Fruit fly (Drosophila melanogaster): ENCODE measurements around the gene TfIIA-L.

Gene TfIIA-L

dm6 chr3R:27246264-27246663, 4.6 kb upstream of the TfIIA-L start (continued):
- TF ChIP-seq CG6254 (GFP tag; optimal IDR thresholded peaks at IDR 0.05) (peak; percentile 65), ERR (GFP tag; optimal IDR thresholded peaks at IDR 0.05) (no peak), kay (GFP tag; optimal IDR thresholded peaks at IDR 0.05) (peak; percentile 17), dmrt11E (tag; optimal IDR thresholded peaks at IDR 0.05) (peak; percentile 91), tap (tag; optimal IDR thresholded peaks at IDR 0.05) (peak; percentile 91), jigr1 (GFP tag; IDR thresholded peaks at IDR 0.05) (no peak), tx (GFP tag; optimal IDR thresholded peaks at IDR 0.05) (no peak), dimm (GFP tag; IDR thresholded peaks at IDR 0.05) (no peak), CG14014 (GFP tag; IDR thresholded peaks at IDR 0.05) (no peak), Gsc (GFP tag; IDR thresholded peaks at IDR 0.05) (no peak), Oli (tag; optimal IDR thresholded peaks at IDR 0.05) (peak; percentile 84), ci (GFP tag; IDR thresholded peaks at IDR 0.05) (peak; percentile 59; the same call in 2 of the 3 replicates), CG14667 (GFP tag; IDR thresholded peaks at IDR 0.05) (peak; percentile 24; the same call in 1 of the 2 replicates), Lpt (GFP tag; optimal IDR thresholded peaks at IDR 0.05) (no peak), slou (GFP tag; optimal IDR thresholded peaks at IDR 0.05) (no peak), dpn (GFP tag; optimal IDR thresholded peaks at IDR 0.05) (peak in 1 of 2 experiments; percentile 67), vfl (GFP tag; optimal IDR thresholded peaks at IDR 0.05) (no peak), Eip74EF (GFP tag; optimal IDR thresholded peaks at IDR 0.05) (peak in 1 of 2 experiments; percentile 84), lab (GFP tag; optimal IDR thresholded peaks at IDR 0.05) (peak; percentile 79), CG13123 (GFP tag; optimal IDR thresholded peaks at IDR 0.05) (peak; percentile 41), CG12155 (GFP tag; optimal IDR thresholded peaks at IDR 0.05) (peak; percentile 46), gcm2 (GFP tag; optimal IDR thresholded peaks at IDR 0.05) (no peak), CG15514 (GFP tag; optimal IDR thresholded peaks at IDR 0.05) (peak; percentile 47), CG10209 (GFP tag; optimal IDR thresholded peaks at IDR 0.05) (peak; percentile 78), CG6854 (GFP tag; optimal IDR thresholded peaks at IDR 0.05) (peak; percentile 57), MBD-R2 (GFP tag; IDR thresholded peaks at IDR 0.05) (no peak; the same call in 1 of the 2 replicates), abd-A (tag; optimal IDR thresholded peaks at IDR 0.05) (peak; percentile 62), pum (GFP tag; optimal IDR thresholded peaks at IDR 0.05) (no peak), CG30020 (tag; optimal IDR thresholded peaks at IDR 0.05) (peak; percentile 68), HmgZ (tag; optimal IDR thresholded peaks at IDR 0.05) (peak; percentile 61), Drgx (GFP tag; IDR thresholded peaks at IDR 0.05) (peak; percentile 43; the same call in 1 of the 2 replicates), zf30C (GFP tag; optimal IDR thresholded peaks at IDR 0.05) (no peak), peb (GFP tag; IDR thresholded peaks at IDR 0.05) (no peak; the same call in 1 of the 2 replicates), oc (tag; optimal IDR thresholded peaks at IDR 0.05) (peak; percentile 68), CG30431 (GFP tag; optimal IDR thresholded peaks at IDR 0.05) (peak; percentile 12), eyg (GFP tag; optimal IDR thresholded peaks at IDR 0.05) (no peak), CG7963 (GFP tag; IDR thresholded peaks at IDR 0.05; ENCODE audit: partially characterized antibody) (no peak), Atf6 (GFP tag; IDR thresholded peaks at IDR 0.05) (peak; percentile 14; the same call in 1 of the 2 replicates), her (GFP tag; optimal IDR thresholded peaks at IDR 0.05) (no peak), CG1233 (GFP tag; optimal IDR thresholded peaks at IDR 0.05) (peak; percentile 75), CG8944 (GFP tag; optimal IDR thresholded peaks at IDR 0.05) (no peak), jing (GFP tag; optimal IDR thresholded peaks at IDR 0.05) (no peak), E2f2 (GFP tag; IDR thresholded peaks at IDR 0.05) (peak; percentile 41; the same call in 1 of the 2 replicates), knrl (GFP tag; IDR thresholded peaks at IDR 0.05; ENCODE audit: partially characterized antibody) (no peak), bsh (GFP tag; optimal IDR thresholded peaks at IDR 0.05) (peak; percentile 25 to 87), trem (tag; optimal IDR thresholded peaks at IDR 0.05) (peak; percentile 87), Sry-β (GFP tag; optimal IDR thresholded peaks at IDR 0.05) (no peak), Ssrp (tag; optimal IDR thresholded peaks at IDR 0.05) (peak; percentile 83), btn (GFP tag; optimal IDR thresholded peaks at IDR 0.05) (no peak), Poxn (GFP tag; IDR thresholded peaks at IDR 0.05) (no peak), ash1 (GFP tag; optimal IDR thresholded peaks at IDR 0.05) (no peak)

Data from whole organism, embryonic.